Worm (Caenorhabditis elegans) whole organism, early embryonic: ENCODE data around the gene srxa-15.

Experiments used
- B0310.2 ChIP-seq: sonication (generic microtip); optimal IDR thresholded peaks from 2 replicates; lab custom pipeline; 2016; ENCODE audit warnings: mild to moderate bottlenecking, missing genetic modification characterization, missing compliant biosample characterization
- F13C5.2 ChIP-seq: sonication (generic microtip); optimal IDR thresholded peaks from 2 replicates; lab custom pipeline; 2017; ENCODE audit warnings: mild to moderate bottlenecking, missing genetic modification characterization, inconsistent platforms, missing compliant biosample characterization
- aly-1 ChIP-seq: sonication (generic microtip); optimal IDR thresholded peaks from 2 replicates; lab custom pipeline; 2016; ENCODE audit warnings: missing genetic modification characterization, missing compliant biosample characterization
- ama-1 ChIP-seq: fragments of 150-350 bp; optimal IDR thresholded peaks from 2 replicates; lab custom pipeline; 2014
- ceh-13 ChIP-seq: fragments of 200-800 bp; sonication (Bioruptor generic); optimal IDR thresholded peaks from 2 replicates; lab custom pipeline; 2018; ENCODE audit warnings: mild to moderate bottlenecking, missing genetic modification characterization, missing compliant biosample characterization
- ceh-36 ChIP-seq: sonication (generic microtip); optimal IDR thresholded peaks from 2 replicates; lab custom pipeline; 2016; ENCODE audit warnings: missing genetic modification characterization, inconsistent platforms, missing compliant biosample characterization
- ets-7 ChIP-seq: sonication (generic microtip); optimal IDR thresholded peaks from 2 replicates; lab custom pipeline; 2016; ENCODE audit warnings: missing genotype, missing genetic modification characterization, missing compliant biosample characterization
- flt-1 ChIP-seq: fragments of 200-800 bp; sonication (Bioruptor generic); IDR thresholded peaks from 2 replicates; pipeline ENCODE4 v1.3.6; 2022; ENCODE audit warnings: missing genetic modification characterization, missing compliant biosample characterization
- hmbx-1 ChIP-seq: sonication (generic microtip); optimal IDR thresholded peaks from 2 replicates; lab custom pipeline; 2016; ENCODE audit warnings: mild to moderate bottlenecking, missing genetic modification characterization, missing compliant biosample characterization
- hmg-4 ChIP-seq: fragments of 200-800 bp; sonication (Bioruptor generic); optimal IDR thresholded peaks from 2 replicates; lab custom pipeline; 2018; ENCODE audit warnings: mild to moderate bottlenecking, missing genetic modification characterization, missing compliant biosample characterization
- hnd-1 ChIP-seq: sonication (generic microtip); optimal IDR thresholded peaks from 2 replicates; lab custom pipeline; 2016; ENCODE audit warnings: missing genetic modification characterization, missing compliant biosample characterization
- pes-1 ChIP-seq: fragments of 200-800 bp; sonication (Bioruptor generic); IDR thresholded peaks from 2 replicates; pipeline ENCODE4 v1.3.6; 2022; ENCODE audit warnings: missing genetic modification reagents, missing genetic modification characterization, missing compliant biosample characterization
- scrt-1 ChIP-seq: fragments of 200-800 bp; sonication (Bioruptor generic); IDR thresholded peaks from 2 replicates; pipeline ENCODE4 v1.3.6; 2022; ENCODE audit warnings: missing genetic modification characterization, missing compliant biosample characterization
- sea-1 ChIP-seq: fragments of 200-800 bp; sonication (Bioruptor generic); conservative IDR thresholded peaks from 2 replicates; pipeline ENCODE4 v1.3.6; 2022; ENCODE audit warnings: missing genetic modification characterization, missing compliant biosample characterization
- tbx-11 ChIP-seq: fragments of 200-800 bp; sonication (Bioruptor generic); IDR thresholded peaks from 2 replicates; pipeline ENCODE4 v1.3.6; 2022; ENCODE audit warnings: missing genetic modification characterization, missing compliant biosample characterization
- tbx-37 ChIP-seq: fragments of 200-800 bp; sonication (Bioruptor generic); conservative IDR thresholded peaks from 2 replicates; pipeline ENCODE4 v1.3.6; 2022; ENCODE audit warnings: missing genetic modification reagents, missing genetic modification characterization, missing compliant biosample characterization
- tra-4 ChIP-seq: sonication (generic microtip); optimal IDR thresholded peaks from 2 replicates; lab custom pipeline; 2017; ENCODE audit warnings: missing genetic modification characterization, missing compliant biosample characterization

srxa-15 gene

DNA sequence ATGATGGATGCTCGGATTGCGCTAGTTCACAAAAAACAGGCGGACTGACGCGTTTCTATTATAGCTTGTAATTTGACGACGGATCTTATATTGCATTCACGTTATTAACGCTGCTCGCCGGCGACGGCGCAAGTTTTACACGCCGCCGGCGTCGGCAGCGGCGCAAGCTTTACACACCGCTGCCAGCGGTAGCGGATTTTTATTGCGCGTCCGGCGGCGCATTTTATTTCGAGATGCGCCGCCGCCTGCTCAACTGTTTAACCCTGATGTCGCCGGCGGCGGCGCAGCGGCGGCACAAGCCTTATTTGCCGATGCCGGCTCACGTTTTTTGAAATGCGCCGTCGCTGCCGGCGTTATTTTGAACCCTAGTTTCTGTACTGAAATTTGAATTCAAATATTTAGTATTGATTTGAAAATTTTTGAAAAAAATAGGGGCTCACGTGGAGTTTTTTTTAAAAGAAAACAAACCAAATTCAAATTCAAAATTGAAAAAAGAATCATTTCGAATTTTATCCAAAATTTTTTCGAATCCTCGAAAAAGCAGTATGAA, 37.3 kb upstream of the srxa-15 start, which contains the start of gene ttr-57:
ttr-57 (plus strand) TSS at position 500 of the 550 bp plus-strand sequence.
- TF ChIP-seq pes-1 (peak; percentile 36; the same call in 1 of the 2 replicates), sea-1 (GFP tag; lab: Robert Waterston, UW) (no peak), hmg-4 (no peak)

DNA sequence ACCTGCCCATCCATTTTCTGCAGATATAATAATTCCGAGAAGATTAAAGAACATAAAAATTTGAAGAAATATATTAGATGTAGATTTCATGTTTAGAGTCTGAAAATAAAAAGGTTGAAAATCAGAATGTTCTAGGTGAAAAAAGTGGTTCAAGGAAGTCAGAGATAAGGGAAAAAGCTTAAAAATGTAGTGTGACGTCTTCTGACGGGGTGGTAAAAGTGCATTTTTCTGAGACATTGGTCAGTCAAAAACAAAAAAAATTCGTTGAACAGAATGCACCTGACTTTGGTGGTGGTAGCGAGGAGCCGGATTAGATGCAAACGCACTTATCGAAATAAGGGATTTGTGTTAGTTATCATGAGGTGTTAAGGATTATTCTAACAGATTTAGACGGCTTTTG, 35.4 kb upstream of the srxa-15 start, which contains the start of gene F46B3.23:
F46B3.23 (minus strand) TSS at position 101 of the 400 bp plus-strand sequence.
- TF ChIP-seq ama-1 (no peak), sea-1 (GFP tag; lab: Robert Waterston, UW) (no peak), B0310.2 (no peak), pes-1 (no peak)

DNA sequence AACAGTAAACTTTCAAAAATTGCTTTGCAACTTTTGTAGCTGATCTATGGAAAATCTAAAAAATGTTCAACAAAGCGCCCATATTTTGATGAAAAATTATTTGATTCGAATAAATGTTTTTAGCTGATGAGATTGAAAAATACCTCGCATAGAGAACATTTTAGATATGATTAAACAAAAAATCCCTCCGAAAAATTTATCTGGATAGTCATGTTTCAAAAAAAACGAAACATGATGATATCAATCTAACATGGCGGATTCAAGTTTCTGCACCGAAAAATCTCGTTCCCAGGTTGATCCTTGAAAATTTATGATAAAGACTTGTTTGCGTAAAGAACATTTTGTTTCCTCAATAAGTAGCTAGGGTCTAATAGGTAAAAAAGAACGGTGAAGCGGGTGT, 33.3 kb upstream of the srxa-15 start, which contains the start of gene ttr-12:
ttr-12 (minus strand) TSS at position 101 of the 400 bp plus-strand sequence.
- no peak for TF ChIP-seq B0310.2
- TF ChIP-seq hmbx-1 (tag; lab: Kevin White, UChicago), result no peak
- no peak for TF ChIP-seq scrt-1 (GFP tag; lab: Robert Waterston, UW)
- no peak for TF ChIP-seq sea-1 (GFP tag; lab: Robert Waterston, UW)
- no peak for TF ChIP-seq ceh-13 (GFP tag; lab: Kevin White, UChicago)
- TF ChIP-seq aly-1 (tag; lab: Kevin White, UChicago), result no peak
- TF ChIP-seq hmg-4, result no peak
- no peak for TF ChIP-seq ama-1
- no peak for TF ChIP-seq F13C5.2 (tag; lab: Kevin White, UChicago)

DNA sequence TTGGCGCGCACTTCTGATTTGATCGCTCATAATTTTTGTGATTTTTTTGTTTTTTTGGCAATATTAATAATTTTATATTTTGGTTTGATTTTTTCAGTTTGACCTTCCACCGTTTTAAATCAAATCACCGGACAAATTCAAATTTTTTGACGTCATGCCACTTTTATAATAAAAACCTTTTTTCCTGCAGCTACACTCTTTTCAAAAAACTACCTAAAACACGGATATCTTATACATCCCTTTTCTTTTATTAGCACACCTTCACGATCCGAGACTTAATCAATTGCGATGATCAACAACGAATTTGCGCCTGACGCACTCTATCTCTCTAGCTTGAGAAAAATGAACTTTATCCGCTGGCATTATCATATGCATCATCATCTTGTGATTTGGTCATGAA, 32.5 kb upstream of the srxa-15 start, which contains the start of gene grd-2:
grd-2 (plus strand) TSS at position 301 of the 400 bp plus-strand sequence.
- TF ChIP-seq hmg-4, result no peak

DNA sequence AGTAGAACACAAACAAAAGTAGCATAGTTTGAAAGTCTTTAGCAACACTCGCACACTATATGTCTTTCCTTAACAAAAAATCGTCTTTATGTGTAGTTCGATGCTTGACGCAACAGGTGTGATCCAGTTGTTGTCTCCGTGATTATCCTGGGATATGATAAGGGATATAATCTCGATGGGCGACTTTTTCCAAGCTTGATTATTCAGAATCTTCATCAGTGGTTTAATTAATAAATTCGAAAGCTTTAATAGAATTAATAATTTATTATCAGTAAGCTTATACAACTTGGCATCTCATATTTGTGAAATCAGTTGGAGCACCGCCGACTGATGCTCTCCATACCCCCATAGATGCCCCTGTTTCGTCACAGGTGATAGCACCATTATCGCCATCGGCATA, 23.4 kb upstream of the srxa-15 start, which contains the start of gene F46B3.7:
F46B3.7 (minus strand) TSS at position 101 of the 400 bp plus-strand sequence.
- TF ChIP-seq sea-1 (GFP tag; lab: Robert Waterston, UW) (no peak), tbx-37 (GFP tag; lab: Robert Waterston, UW) (no peak), tbx-11 (no peak), pes-1 (no peak), ceh-13 (GFP tag; lab: Kevin White, UChicago) (no peak), hmg-4 (no peak), hnd-1 (tag; lab: Kevin White, UChicago) (no peak), flt-1 (GFP tag; lab: Robert Waterston, UW) (no peak), scrt-1 (GFP tag; lab: Robert Waterston, UW) (no peak), F13C5.2 (tag; lab: Kevin White, UChicago) (no peak), aly-1 (tag; lab: Kevin White, UChicago) (no peak), hmbx-1 (tag; lab: Kevin White, UChicago) (no peak), tra-4 (tag; lab: Kevin White, UChicago) (no peak), ama-1 (no peak), ceh-36 (tag; lab: Kevin White, UChicago) (no peak), B0310.2 (no peak), ets-7 (tag; lab: Kevin White, UChicago) (no peak)

DNA sequence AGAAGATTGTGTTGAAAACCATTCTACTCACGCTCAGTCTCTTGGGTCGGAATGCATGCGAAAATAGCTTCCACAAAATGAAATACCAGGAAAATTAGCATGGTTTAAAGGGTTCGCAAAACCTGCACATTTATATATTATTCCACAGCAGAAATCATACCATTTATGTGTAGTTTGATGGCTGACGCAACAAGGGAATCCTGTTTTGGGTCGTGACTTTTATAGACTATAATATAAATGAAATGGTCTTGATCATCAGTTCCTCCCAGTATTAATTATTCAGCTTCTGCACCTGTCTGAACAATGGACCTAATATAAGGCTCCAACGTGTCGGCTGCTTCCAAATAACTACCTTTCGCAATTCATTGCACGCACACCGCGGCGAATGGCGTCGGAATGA, 18.9 kb upstream of the srxa-15 start, which contains the start of gene F46B3.8:
F46B3.8 (minus strand) TSS at position 101 of the 400 bp plus-strand sequence.
- TF ChIP-seq hnd-1 (tag; lab: Kevin White, UChicago) (no peak), hmg-4 (no peak)

DNA sequence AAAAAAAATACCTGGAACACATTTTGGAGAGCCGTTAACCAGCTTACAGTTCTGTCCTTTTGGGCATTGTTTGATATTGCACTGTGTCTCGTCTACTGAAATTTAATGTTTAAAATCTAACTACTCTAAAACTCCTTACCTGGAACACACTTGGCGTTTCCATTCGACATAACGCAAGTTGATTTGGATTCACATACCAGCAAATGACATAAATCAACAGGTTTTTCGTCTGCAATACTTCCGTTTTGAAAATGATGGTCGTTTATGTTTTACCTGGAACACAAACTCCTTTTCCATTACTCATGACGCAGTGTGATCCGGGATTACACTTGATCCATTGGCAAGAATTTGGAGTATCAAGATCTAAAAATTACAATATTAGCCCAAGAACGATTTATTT, 16.7 kb upstream of the srxa-15 start:
- TF ChIP-seq tbx-37 (GFP tag; lab: Robert Waterston, UW) (no peak), F13C5.2 (tag; lab: Kevin White, UChicago) (no peak), hmg-4 (no peak), tra-4 (tag; lab: Kevin White, UChicago) (no peak), sea-1 (GFP tag; lab: Robert Waterston, UW) (no peak), pes-1 (no peak), ceh-36 (tag; lab: Kevin White, UChicago) (no peak), scrt-1 (GFP tag; lab: Robert Waterston, UW) (no peak), B0310.2 (no peak), aly-1 (tag; lab: Kevin White, UChicago) (no peak), hmbx-1 (tag; lab: Kevin White, UChicago) (no peak), ets-7 (tag; lab: Kevin White, UChicago) (no peak), ceh-13 (GFP tag; lab: Kevin White, UChicago) (no peak), ama-1 (no peak), hnd-1 (tag; lab: Kevin White, UChicago) (no peak), flt-1 (GFP tag; lab: Robert Waterston, UW) (no peak), tbx-11 (no peak)

DNA sequence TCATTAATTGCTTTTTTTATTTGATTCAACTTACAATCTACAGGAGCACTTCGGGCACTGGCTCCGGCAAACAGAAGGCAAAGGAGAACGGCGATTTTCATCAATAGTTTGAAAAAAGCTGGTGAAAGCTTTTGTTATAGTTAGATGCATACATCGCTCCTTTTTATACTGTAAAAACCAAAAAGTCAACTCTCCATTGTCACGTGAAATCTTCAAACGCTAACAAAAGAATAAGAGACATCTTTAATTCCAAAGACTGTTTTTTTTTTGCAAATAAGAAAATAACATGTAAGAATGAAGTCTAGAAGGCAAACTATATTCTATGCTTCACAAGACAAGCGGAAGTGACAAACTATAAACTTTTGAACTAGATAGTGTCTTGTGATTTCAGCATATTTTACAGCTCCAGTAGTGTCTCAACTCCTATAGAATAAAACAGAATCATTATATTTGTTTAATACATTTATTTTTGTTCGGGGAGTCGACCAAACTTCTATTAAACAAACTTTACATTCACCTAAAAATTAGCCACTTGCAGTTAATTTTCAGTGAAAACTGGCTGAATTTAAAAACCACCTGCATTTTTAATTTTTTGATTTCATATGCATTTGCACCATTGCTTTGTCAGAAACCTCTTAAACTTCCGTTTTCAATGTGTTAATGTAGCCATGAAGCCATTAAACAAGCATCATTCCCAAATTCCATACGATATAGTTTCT, 15.8 kb upstream of the srxa-15 start, which contains the start of the genes F46B3.9 and srz-18:
F46B3.9 (minus strand) TSS at position 101 of the 719 bp plus-strand sequence.
srz-18 (plus strand) TSS at position 669 of the 719 bp plus-strand sequence.
- no peak for TF ChIP-seq aly-1 (tag; lab: Kevin White, UChicago)
- no peak for TF ChIP-seq flt-1 (GFP tag; lab: Robert Waterston, UW)
- TF ChIP-seq pes-1, result no peak
- no peak for TF ChIP-seq ama-1
- no peak for TF ChIP-seq hmg-4
- TF ChIP-seq B0310.2, result no peak
- TF ChIP-seq scrt-1 (GFP tag; lab: Robert Waterston, UW), result no peak
- TF ChIP-seq ets-7 (tag; lab: Kevin White, UChicago), result no peak
- TF ChIP-seq hnd-1 (tag; lab: Kevin White, UChicago), result no peak
- TF ChIP-seq F13C5.2 (tag; lab: Kevin White, UChicago), result no peak
- no peak for TF ChIP-seq ceh-13 (GFP tag; lab: Kevin White, UChicago)
- TF ChIP-seq sea-1 (GFP tag; lab: Robert Waterston, UW), result no peak
- no peak for TF ChIP-seq tbx-37 (GFP tag; lab: Robert Waterston, UW)
- no peak for TF ChIP-seq hmbx-1 (tag; lab: Kevin White, UChicago)
- TF ChIP-seq ceh-36 (tag; lab: Kevin White, UChicago), result no peak
- TF ChIP-seq tra-4 (tag; lab: Kevin White, UChicago), result no peak
- TF ChIP-seq tbx-11, result no peak
